Worm (Caenorhabditis elegans) whole organism, L3 larva: ENCODE measurements around the gene F28B1.9.

Source experiments
- R02D3.7 ChIP-seq: fragments of 150-350 bp; optimal IDR thresholded peaks from 2 replicates; lab custom pipeline; 2014; ENCODE audit warnings: missing biosample characterization, missing genetic modification characterization
- ZK546.5 ChIP-seq: sonication (generic microtip); optimal IDR thresholded peaks from 2 replicates; lab custom pipeline; 2017; ENCODE audit warnings: missing biosample characterization, missing genetic modification characterization
- ama-1 ChIP-seq: fragments of 150-350 bp; optimal IDR thresholded peaks from 2 replicates; lab custom pipeline; 2018
- ceh-9 ChIP-seq: sonication (generic microtip); optimal IDR thresholded peaks from 2 replicates; lab custom pipeline; 2018; ENCODE audit warnings: missing biosample characterization, missing genetic modification characterization
- daf-12 ChIP-seq: fragments of 150-350 bp; optimal IDR thresholded peaks from 2 replicates; lab custom pipeline; 2014; ENCODE audit warnings: missing biosample characterization, missing genetic modification reagents, missing genetic modification characterization
- egl-27 ChIP-seq: sonication (generic microtip); optimal IDR thresholded peaks from 4 replicates; lab custom pipeline; 2017; ENCODE audit warnings: missing biosample characterization, missing genetic modification reagents, missing genetic modification characterization
- egl-5 ChIP-seq: fragments of 150-350 bp; optimal IDR thresholded peaks from 2 replicates; lab custom pipeline; 2017; ENCODE audit warnings: missing biosample characterization, missing genetic modification reagents, missing genetic modification characterization, inconsistent platforms
- elt-1 ChIP-seq: fragments of 150-350 bp; optimal IDR thresholded peaks from 2 replicates; lab custom pipeline; 2014; ENCODE audit warnings: missing biosample characterization, missing genetic modification characterization
- elt-2 ChIP-seq: sonication (generic microtip); optimal IDR thresholded peaks from 2 replicates; lab custom pipeline; 2016; ENCODE audit warnings: missing genetic modification reagents, mild to moderate bottlenecking, missing genetic modification characterization, missing compliant biosample characterization
- elt-3 ChIP-seq, 3 experiments: fragments of 150-350 bp in 1 of 3; sonication (generic microtip) in 2 of 3; optimal IDR thresholded peaks; 2 replicates in 2 of 3; 4 replicates in 1 of 3; lab custom pipeline; 2014 to 2017; ENCODE audit warnings: missing biosample characterization in 3 of 3, missing genetic modification characterization in 3 of 3
- fkh-10 ChIP-seq: sonication (generic microtip); optimal IDR thresholded peaks from 2 replicates; lab custom pipeline; 2017; ENCODE audit warnings: missing biosample characterization, missing genetic modification reagents, missing genetic modification characterization
- fkh-2 ChIP-seq: fragments of 150-350 bp; optimal IDR thresholded peaks from 2 replicates; lab custom pipeline; 2014; ENCODE audit warnings: missing biosample characterization, missing genetic modification reagents, missing genetic modification characterization
- hmg-11 ChIP-seq: sonication (generic microtip); optimal IDR thresholded peaks from 2 replicates; lab custom pipeline; 2016; ENCODE audit warnings: missing genetic modification characterization, missing compliant biosample characterization
- jun-1 ChIP-seq: fragments of 150-350 bp; optimal IDR thresholded peaks from 2 replicates; lab custom pipeline; 2014; ENCODE audit warnings: missing biosample characterization, missing genetic modification reagents, missing genetic modification characterization
- lin-15B ChIP-seq: fragments of 150-350 bp; optimal IDR thresholded peaks from 2 replicates; lab custom pipeline; 2014; ENCODE audit warnings: missing biosample characterization, missing genetic modification characterization
- lin-39 ChIP-seq: fragments of 150-350 bp; optimal IDR thresholded peaks from 2 replicates; lab custom pipeline; 2018; ENCODE audit warnings: missing biosample characterization, missing genetic modification reagents, missing genetic modification characterization
- mml-1 ChIP-seq: fragments of 150-350 bp; sonication (generic microtip); optimal IDR thresholded peaks from 3 replicates; lab custom pipeline; 2014; ENCODE audit warnings: missing biosample characterization, missing genetic modification characterization
- nfya-1 ChIP-seq: sonication (generic microtip); optimal IDR thresholded peaks from 2 replicates; lab custom pipeline; 2017; ENCODE audit warnings: missing genetic modification characterization, mild to moderate bottlenecking, missing compliant biosample characterization, antibody characterized with exemption, moderate library complexity; ENCODE audit not compliant: insufficient read depth
- nhr-12 ChIP-seq: fragments of 150-350 bp; optimal IDR thresholded peaks from 2 replicates; lab custom pipeline; 2014; ENCODE audit warnings: missing biosample characterization, missing genetic modification characterization
- nhr-23 ChIP-seq: fragments of 150-350 bp; optimal IDR thresholded peaks from 2 replicates; lab custom pipeline; 2014; ENCODE audit warnings: missing biosample characterization, missing genetic modification reagents, missing genetic modification characterization
- nhr-25 ChIP-seq: sonication (generic microtip); optimal IDR thresholded peaks from 2 replicates; lab custom pipeline; 2017; ENCODE audit warnings: missing biosample characterization, missing genetic modification characterization
- nhr-28 ChIP-seq: fragments of 150-350 bp; optimal IDR thresholded peaks from 2 replicates; lab custom pipeline; 2014; ENCODE audit warnings: missing biosample characterization, missing genetic modification characterization
- nhr-43 ChIP-seq: sonication (generic microtip); optimal IDR thresholded peaks from 2 replicates; lab custom pipeline; 2016; ENCODE audit warnings: mild to moderate bottlenecking, missing genetic modification characterization, missing compliant biosample characterization; ENCODE audit not compliant: poor library complexity, severe bottlenecking
- nhr-67 ChIP-seq: fragments of 150-350 bp; optimal IDR thresholded peaks from 2 replicates; lab custom pipeline; 2014; ENCODE audit warnings: missing biosample characterization, missing genetic modification characterization
- nhr-76 ChIP-seq: fragments of 150-350 bp; sonication (generic microtip); optimal IDR thresholded peaks from 5 replicates; lab custom pipeline; 2014; ENCODE audit warnings: missing biosample characterization, missing genetic modification characterization
- pha-4 ChIP-seq: fragments of 150-350 bp; optimal IDR thresholded peaks from 2 replicates; lab custom pipeline; 2014; ENCODE audit warnings: missing biosample characterization, missing genetic modification reagents, missing genetic modification characterization
- sea-2 ChIP-seq: fragments of 150-350 bp; sonication (generic microtip); optimal IDR thresholded peaks from 4 replicates; lab custom pipeline; 2014; ENCODE audit warnings: missing biosample characterization, missing genetic modification reagents, missing genetic modification characterization
- snpc-4 ChIP-seq: fragments of 150-350 bp; optimal IDR thresholded peaks from 2 replicates; lab custom pipeline; 2014; ENCODE audit warnings: missing biosample characterization, missing genetic modification characterization
- tbx-2 ChIP-seq: sonication (generic microtip); optimal IDR thresholded peaks from 2 replicates; lab custom pipeline; 2016; ENCODE audit warnings: mild to moderate bottlenecking, missing genetic modification characterization, missing compliant biosample characterization
- unc-39 ChIP-seq: sonication (generic microtip); optimal IDR thresholded peaks from 4 replicates; lab custom pipeline; 2017; ENCODE audit warnings: missing biosample characterization, missing genetic modification characterization
- unc-62 ChIP-seq: fragments of 150-350 bp; sonication (generic microtip); optimal IDR thresholded peaks from 4 replicates; lab custom pipeline; 2014; ENCODE audit warnings: missing biosample characterization, missing genetic modification reagents, missing genetic modification characterization
- zag-1 ChIP-seq: fragments of 150-350 bp; optimal IDR thresholded peaks from 2 replicates; lab custom pipeline; 2014; ENCODE audit warnings: missing biosample characterization, missing genetic modification characterization
- ztf-11 ChIP-seq: fragments of 150-350 bp; optimal IDR thresholded peaks from 2 replicates; lab custom pipeline; 2014; ENCODE audit warnings: missing biosample characterization, missing genetic modification characterization
- ztf-4 ChIP-seq: fragments of 150-350 bp; optimal IDR thresholded peaks from 2 replicates; lab custom pipeline; 2014; ENCODE audit warnings: missing biosample characterization, missing genetic modification characterization

F28B1.9 gene

ce11 chrV:17019690-17020089, 42.0 kb upstream of the F28B1.9 start, which contains the start of gene F49H6.17:
Gene F49H6.17 (plus strand): TSS chrV:17019990.
- no peak for TF ChIP-seq ztf-11 (tag; lab: Kevin White, UChicago)
- no peak for TF ChIP-seq ceh-9 (tag; lab: Kevin White, UChicago)
- no peak for TF ChIP-seq daf-12 (tag; lab: Kevin White, UChicago)
- TF ChIP-seq lin-39 (tag; lab: Kevin White, UChicago): no peak
- TF ChIP-seq mml-1 (tag; lab: Kevin White, UChicago): no peak
- TF ChIP-seq nhr-23 (tag; lab: Kevin White, UChicago): no peak
- TF ChIP-seq ama-1 (lab: Kevin White, UChicago): no peak
- TF ChIP-seq sea-2 (GFP tag; lab: Kevin White, UChicago): no peak
- no peak for TF ChIP-seq fkh-2 (tag; lab: Kevin White, UChicago)
- TF ChIP-seq elt-3 (tag; optimal IDR thresholded peaks at IDR 0.05; lab: Kevin White, UChicago): no peak
- no peak for TF ChIP-seq fkh-10 (GFP tag; lab: Kevin White, UChicago)
- no peak for TF ChIP-seq nhr-76
- no peak for TF ChIP-seq elt-1 (tag; lab: Kevin White, UChicago)
- TF ChIP-seq R02D3.7 (tag; lab: Kevin White, UChicago): no peak

- TF ChIP-seq zag-1 (no peak), nhr-76 (no peak), egl-27 (no peak), snpc-4 (no peak), sea-2 (GFP tag; lab: Kevin White, UChicago) (no peak), nhr-25 (tag; lab: Kevin White, UChicago) (no peak), elt-1 (tag; lab: Kevin White, UChicago) (no peak), ztf-4 (tag; lab: Kevin White, UChicago) (no peak)
Observed at ce11 chrV:17021361-17021760, 40.3 kb upstream of the F28B1.9 start, which contains the start of gene F49H6.12. Gene F49H6.12 (minus strand): TSS chrV:17021461.

DNA sequence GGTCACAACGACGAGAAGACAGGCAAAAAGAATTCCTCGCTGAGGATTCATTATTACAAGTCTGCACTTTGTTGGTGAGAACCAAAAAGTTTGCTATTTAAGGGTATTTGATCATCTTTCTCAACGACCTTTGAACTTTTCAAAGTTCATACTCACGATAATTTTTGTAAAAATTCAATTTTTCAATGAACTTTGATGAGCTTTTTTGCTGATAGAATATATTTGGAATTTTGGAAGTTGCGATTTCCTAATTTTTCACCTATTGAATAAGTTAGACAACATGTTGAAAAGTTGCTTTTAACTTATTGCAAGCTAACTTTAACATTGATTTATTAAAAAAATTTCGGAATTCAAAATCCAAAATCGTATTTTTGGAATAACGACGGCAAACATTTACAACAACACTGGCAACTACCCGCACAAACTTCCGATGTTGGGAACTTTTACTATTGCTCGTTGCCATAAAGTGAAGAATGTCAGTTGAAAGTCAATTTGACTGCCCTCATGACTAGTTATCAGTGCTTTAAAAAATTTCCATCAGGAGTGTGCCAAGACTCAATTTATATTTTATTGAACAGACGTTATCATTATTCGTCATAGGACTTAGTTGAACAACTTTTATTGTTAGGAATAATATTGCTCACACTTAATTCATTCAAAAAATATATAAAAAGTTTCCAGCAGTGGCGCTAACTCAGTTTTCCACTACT, 38.9 kb upstream of the F28B1.9 start, which contains the start of the genes F49H6.8 and F49H6.5:
TSS of gene F49H6.8 (minus strand) at position 51 of the 710 bp plus-strand sequence.
TSS of gene F49H6.5 (plus strand) at position 629 of the 710 bp plus-strand sequence.
- TF ChIP-seq jun-1 (tag; lab: Kevin White, UChicago): peak; percentile 21
- peak; percentile 70 for TF ChIP-seq elt-2 (tag; lab: Kevin White, UChicago)
- TF ChIP-seq elt-1 (tag; lab: Kevin White, UChicago): no peak
- no peak for TF ChIP-seq lin-39 (tag; lab: Kevin White, UChicago)

- TF ChIP-seq lin-39 (tag; lab: Kevin White, UChicago) (no peak), nfya-1 (no peak), ceh-9 (tag; lab: Kevin White, UChicago) (no peak), tbx-2 (tag; lab: Kevin White, UChicago) (no peak), sea-2 (GFP tag; lab: Kevin White, UChicago) (no peak), jun-1 (tag; lab: Kevin White, UChicago) (no peak), nhr-67 (no peak), ztf-4 (tag; lab: Kevin White, UChicago) (no peak), egl-5 (no peak), zag-1 (no peak), lin-15B (no peak), nhr-12 (no peak), nhr-43 (tag; lab: Kevin White, UChicago) (no peak), elt-2 (tag; lab: Kevin White, UChicago) (no peak)
Observed at ce11 chrV:17026289-17026688, 35.4 kb upstream of the F28B1.9 start, which contains the start of gene F49H6.15. Gene F49H6.15 (minus strand): TSS chrV:17026389.

ce11 chrV:17030430-17030829, 31.3 kb upstream of the F28B1.9 start:
- TF ChIP-seq ama-1 (lab: Kevin White, UChicago): no peak
- TF ChIP-seq pha-4: no peak
- TF ChIP-seq unc-39 (tag; lab: Kevin White, UChicago): no peak
- no peak for TF ChIP-seq zag-1
- TF ChIP-seq hmg-11 (tag; lab: Kevin White, UChicago): no peak
- TF ChIP-seq nhr-43 (tag; lab: Kevin White, UChicago): no peak
- TF ChIP-seq nhr-28 (tag; lab: Kevin White, UChicago): no peak
- TF ChIP-seq ZK546.5 (tag; lab: Kevin White, UChicago): no peak
- TF ChIP-seq unc-62 (GFP tag; lab: Kevin White, UChicago): no peak
